Fruit fly (Drosophila melanogaster): ENCODE measurements around the gene CG5217.

CG5217 gene

dm6 chr3R:19248036-19248435, at the start of gene CG5217:
Gene CG5217 (minus strand): TSS chr3R:19248136.
- TF ChIP-seq Sin3A (optimal IDR thresholded peaks at IDR 0.05) (no peak), insv (optimal IDR thresholded peaks at IDR 0.05) (no peak), psq (optimal IDR thresholded peaks at IDR 0.05) (no peak), ttk (optimal IDR thresholded peaks at IDR 0.05) (no peak), h (optimal IDR thresholded peaks at IDR 0.05) (no peak), Myc (optimal IDR thresholded peaks at IDR 0.05) (no peak)

- TF ChIP-seq insv (optimal IDR thresholded peaks at IDR 0.05), result no peak
- no peak for TF ChIP-seq psq (optimal IDR thresholded peaks at IDR 0.05)
- no peak for TF ChIP-seq h (optimal IDR thresholded peaks at IDR 0.05)
- TF ChIP-seq ttk (optimal IDR thresholded peaks at IDR 0.05), result no peak
- no peak for TF ChIP-seq Myc (optimal IDR thresholded peaks at IDR 0.05)
- no peak for TF ChIP-seq Sin3A (optimal IDR thresholded peaks at IDR 0.05)
Measured at dm6 chr3R:19297595-19297994, 49.7 kb upstream of the CG5217 start, which contains the start of gene CG44174. Gene CG44174 (minus strand): TSS chr3R:19297695.

dm6 chr3R:19293873-19294272, 45.9 kb upstream of the CG5217 start:
- TF ChIP-seq h (optimal IDR thresholded peaks at IDR 0.05), result no peak
- TF ChIP-seq Sin3A (optimal IDR thresholded peaks at IDR 0.05), result no peak
- no peak for TF ChIP-seq Myc (optimal IDR thresholded peaks at IDR 0.05)
- TF ChIP-seq ttk (optimal IDR thresholded peaks at IDR 0.05), result no peak
- no peak for TF ChIP-seq psq (optimal IDR thresholded peaks at IDR 0.05)
- TF ChIP-seq insv (optimal IDR thresholded peaks at IDR 0.05), result no peak

- TF ChIP-seq psq (optimal IDR thresholded peaks at IDR 0.05) (no peak), Myc (optimal IDR thresholded peaks at IDR 0.05) (no peak), h (optimal IDR thresholded peaks at IDR 0.05) (no peak), insv (optimal IDR thresholded peaks at IDR 0.05) (no peak), Sin3A (optimal IDR thresholded peaks at IDR 0.05) (no peak), ttk (optimal IDR thresholded peaks at IDR 0.05) (no peak)
Measured at dm6 chr3R:19292971-19293370, 45.0 kb upstream of the CG5217 start.

- TF ChIP-seq h (optimal IDR thresholded peaks at IDR 0.05) (no peak), insv (optimal IDR thresholded peaks at IDR 0.05) (no peak), ttk (optimal IDR thresholded peaks at IDR 0.05) (no peak), Myc (optimal IDR thresholded peaks at IDR 0.05) (no peak), Sin3A (optimal IDR thresholded peaks at IDR 0.05) (no peak), psq (optimal IDR thresholded peaks at IDR 0.05) (no peak)
Measured at dm6 chr3R:19287693-19288092, 39.8 kb upstream of the CG5217 start.

dm6 chr3R:19286488-19286887, 38.6 kb upstream of the CG5217 start:
- TF ChIP-seq insv (optimal IDR thresholded peaks at IDR 0.05) (no peak), h (optimal IDR thresholded peaks at IDR 0.05) (no peak), psq (optimal IDR thresholded peaks at IDR 0.05) (no peak), Myc (optimal IDR thresholded peaks at IDR 0.05) (no peak), ttk (optimal IDR thresholded peaks at IDR 0.05) (no peak), Sin3A (optimal IDR thresholded peaks at IDR 0.05) (no peak)

dm6 chr3R:19283514-19283913, 35.6 kb upstream of the CG5217 start:
- TF ChIP-seq ttk (optimal IDR thresholded peaks at IDR 0.05) (no peak), insv (optimal IDR thresholded peaks at IDR 0.05) (no peak), Myc (optimal IDR thresholded peaks at IDR 0.05) (no peak), h (optimal IDR thresholded peaks at IDR 0.05) (no peak), psq (optimal IDR thresholded peaks at IDR 0.05) (no peak), Sin3A (optimal IDR thresholded peaks at IDR 0.05) (no peak)

dm6 chr3R:19282832-19283231, 34.9 kb upstream of the CG5217 start:
- TF ChIP-seq Myc (optimal IDR thresholded peaks at IDR 0.05), result no peak
- TF ChIP-seq psq (optimal IDR thresholded peaks at IDR 0.05), result no peak
- TF ChIP-seq insv (optimal IDR thresholded peaks at IDR 0.05), result no peak
- TF ChIP-seq h (optimal IDR thresholded peaks at IDR 0.05), result no peak
- no peak for TF ChIP-seq ttk (optimal IDR thresholded peaks at IDR 0.05)
- no peak for TF ChIP-seq Sin3A (optimal IDR thresholded peaks at IDR 0.05)

dm6 chr3R:19282240-19282639, 34.3 kb upstream of the CG5217 start:
- TF ChIP-seq Myc (optimal IDR thresholded peaks at IDR 0.05) (no peak), insv (optimal IDR thresholded peaks at IDR 0.05) (no peak), psq (optimal IDR thresholded peaks at IDR 0.05) (no peak), ttk (optimal IDR thresholded peaks at IDR 0.05) (no peak)

- TF ChIP-seq Sin3A (optimal IDR thresholded peaks at IDR 0.05) (no peak), ttk (optimal IDR thresholded peaks at IDR 0.05) (no peak), insv (optimal IDR thresholded peaks at IDR 0.05) (no peak), psq (optimal IDR thresholded peaks at IDR 0.05) (no peak), h (optimal IDR thresholded peaks at IDR 0.05) (no peak), Myc (optimal IDR thresholded peaks at IDR 0.05) (no peak)
Measured at dm6 chr3R:19276135-19276534, 28.2 kb upstream of the CG5217 start.

- no peak for TF ChIP-seq Myc (optimal IDR thresholded peaks at IDR 0.05)
- TF ChIP-seq psq (optimal IDR thresholded peaks at IDR 0.05), result no peak
- TF ChIP-seq insv (optimal IDR thresholded peaks at IDR 0.05), result no peak
- no peak for TF ChIP-seq ttk (optimal IDR thresholded peaks at IDR 0.05)
- no peak for TF ChIP-seq Sin3A (optimal IDR thresholded peaks at IDR 0.05)
- TF ChIP-seq h (optimal IDR thresholded peaks at IDR 0.05), result no peak
Measured at dm6 chr3R:19274028-19274427, 26.1 kb upstream of the CG5217 start.

dm6 chr3R:19271125-19271524, 23.2 kb upstream of the CG5217 start:
- no peak for TF ChIP-seq Myc (optimal IDR thresholded peaks at IDR 0.05)
- no peak for TF ChIP-seq ttk (optimal IDR thresholded peaks at IDR 0.05)
- TF ChIP-seq psq (optimal IDR thresholded peaks at IDR 0.05), result no peak
- TF ChIP-seq Sin3A (optimal IDR thresholded peaks at IDR 0.05), result no peak
- TF ChIP-seq h (optimal IDR thresholded peaks at IDR 0.05), result no peak

dm6 chr3R:19264789-19265188, 16.9 kb upstream of the CG5217 start:
- TF ChIP-seq h (optimal IDR thresholded peaks at IDR 0.05) (no peak), Sin3A (optimal IDR thresholded peaks at IDR 0.05) (no peak), Myc (optimal IDR thresholded peaks at IDR 0.05) (no peak), psq (optimal IDR thresholded peaks at IDR 0.05) (no peak), ttk (optimal IDR thresholded peaks at IDR 0.05) (no peak), insv (optimal IDR thresholded peaks at IDR 0.05) (no peak)
